Worm (Caenorhabditis elegans): Measurements from ENCODE around the gene ccep-97.

- no peak for TF ChIP-seq nhr-237 (tag; optimal IDR thresholded peaks at IDR 0.05)
- no peak for TF ChIP-seq ztf-4 (tag; optimal IDR thresholded peaks at IDR 0.05)
These were observed 32.7 kb upstream of the ccep-97 start, which contains the start of gene nex-4 for ce11 chrV:4851138-4851537.

Data from whole organism, L3 larva.